Fruit fly (Drosophila melanogaster): ENCODE results near the gene HDAC4.

- no peak for TF ChIP-seq CG12768 (GFP tag; optimal IDR thresholded peaks at IDR 0.05)
- no peak for TF ChIP-seq CG5204 (GFP tag; optimal IDR thresholded peaks at IDR 0.05)
- no peak for TF ChIP-seq cnc (optimal IDR thresholded peaks at IDR 0.05)
- TF ChIP-seq CG33017 (tag; optimal IDR thresholded peaks at IDR 0.05), result no peak
- no peak for TF ChIP-seq Crg-1 (GFP tag; optimal IDR thresholded peaks at IDR 0.05)
- no peak for TF ChIP-seq CG7101 (tag; optimal IDR thresholded peaks at IDR 0.05)
- no peak for TF ChIP-seq pad (GFP tag; optimal IDR thresholded peaks at IDR 0.05)
- no peak for TF ChIP-seq Clk (GFP tag; optimal IDR thresholded peaks at IDR 0.05)
- no peak for TF ChIP-seq CG7045 (GFP tag; optimal IDR thresholded peaks at IDR 0.05)
Observed at dm6 chrX:13280235-13280634, 5.2 kb downstream of the HDAC4 start.

Data from whole organism, adult.